Worm (Caenorhabditis elegans) whole organism, early embryonic: ENCODE measurements around the gene C17C3.9.

ENCODE experiments used
- aly-1 ChIP-seq: sonication (generic microtip); optimal IDR thresholded peaks from 2 replicates; lab custom pipeline; 2016; ENCODE audit warnings: missing genetic modification characterization, missing compliant biosample characterization
- ama-1 ChIP-seq: fragments of 150-350 bp; optimal IDR thresholded peaks from 2 replicates; lab custom pipeline; 2014
- ceh-36 ChIP-seq: sonication (generic microtip); optimal IDR thresholded peaks from 2 replicates; lab custom pipeline; 2016; ENCODE audit warnings: missing genetic modification characterization, inconsistent platforms, missing compliant biosample characterization
- ets-7 ChIP-seq: sonication (generic microtip); optimal IDR thresholded peaks from 2 replicates; lab custom pipeline; 2016; ENCODE audit warnings: missing genotype, missing genetic modification characterization, missing compliant biosample characterization
- flt-1 ChIP-seq: fragments of 200-800 bp; sonication (Bioruptor generic); IDR thresholded peaks from 2 replicates; pipeline ENCODE4 v1.3.6; 2022; ENCODE audit warnings: missing genetic modification characterization, missing compliant biosample characterization
- hmg-4 ChIP-seq: fragments of 200-800 bp; sonication (Bioruptor generic); optimal IDR thresholded peaks from 2 replicates; lab custom pipeline; 2018; ENCODE audit warnings: mild to moderate bottlenecking, missing genetic modification characterization, missing compliant biosample characterization
- hnd-1 ChIP-seq: sonication (generic microtip); optimal IDR thresholded peaks from 2 replicates; lab custom pipeline; 2016; ENCODE audit warnings: missing genetic modification characterization, missing compliant biosample characterization
- scrt-1 ChIP-seq: fragments of 200-800 bp; sonication (Bioruptor generic); IDR thresholded peaks from 2 replicates; pipeline ENCODE4 v1.3.6; 2022; ENCODE audit warnings: missing genetic modification characterization, missing compliant biosample characterization

DNA sequence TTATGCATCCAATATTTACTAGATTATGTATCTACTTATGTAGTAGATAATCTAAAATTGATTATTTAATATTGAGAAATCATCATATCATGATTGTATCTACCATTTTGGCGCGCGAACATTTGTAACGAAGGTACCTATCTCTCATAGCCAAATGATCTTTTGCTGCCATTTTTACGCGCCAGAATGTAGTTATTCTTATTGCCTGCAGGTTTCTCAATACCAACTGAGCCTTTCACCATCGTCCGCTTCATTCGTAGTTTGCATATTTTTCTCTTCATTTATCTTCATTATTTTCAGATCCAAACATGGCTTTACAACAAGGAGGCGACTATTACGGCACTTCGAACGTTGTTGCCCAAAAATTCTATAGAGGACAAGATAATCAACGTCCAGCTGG is 4.2 kb downstream of the C17C3.9 start, which contains the start of gene ZK177.1:
- TF ChIP-seq ama-1 (lab: Kevin White, UChicago) (no peak), ceh-36 (tag; lab: Kevin White, UChicago) (no peak), flt-1 (GFP tag; lab: Robert Waterston, UW) (no peak), hmg-4 (GFP tag; lab: Kevin White, UChicago) (no peak), scrt-1 (GFP tag; lab: Robert Waterston, UW) (no peak), aly-1 (no peak), hnd-1 (tag; lab: Kevin White, UChicago) (no peak), ets-7 (tag; lab: Kevin White, UChicago) (no peak)
